Worm (Caenorhabditis elegans): Measurements from ENCODE around the gene F40G12.10.

ce11 chrV:14256813-14257212 lies 26.5 kb upstream of the F40G12.10 start, which contains the start of gene sre-8:
- TF ChIP-seq lir-3 (tag; optimal IDR thresholded peaks at IDR 0.05; ENCODE audit: poor library complexity): no peak
- TF ChIP-seq elt-2 (tag; optimal IDR thresholded peaks at IDR 0.05): no peak
- no peak for TF ChIP-seq lin-13 (GFP tag; optimal IDR thresholded peaks at IDR 0.05)
- TF ChIP-seq pqm-1 (tag; optimal IDR thresholded peaks at IDR 0.05): no peak
- TF ChIP-seq nhr-85 (tag): no peak
- no peak for TF ChIP-seq fkh-10 (GFP tag; optimal IDR thresholded peaks at IDR 0.05)
- TF ChIP-seq ama-1 (optimal IDR thresholded peaks at IDR 0.05): no peak
- TF ChIP-seq nhr-90 (tag; optimal IDR thresholded peaks at IDR 0.05; ENCODE audit: poor library complexity): no peak
- no peak for TF ChIP-seq unc-130 (tag; optimal IDR thresholded peaks at IDR 0.05)
- no peak for TF ChIP-seq snpc-4 (tag; optimal IDR thresholded peaks at IDR 0.05)
- TF ChIP-seq lin-35 (GFP tag; optimal IDR thresholded peaks at IDR 0.05): no peak
